Worm (Caenorhabditis elegans): ENCODE measurements around the gene srz-90.

- no peak for TF ChIP-seq W03F9.2 (tag; optimal IDR thresholded peaks at IDR 0.05)
- no peak for TF ChIP-seq him-1 (tag; optimal IDR thresholded peaks at IDR 0.05)
- TF ChIP-seq dao-5 (tag; optimal IDR thresholded peaks at IDR 0.05): no peak
These were observed 5.4 kb downstream of the srz-90 start for ce11 chrV:17533200-17533599.
